Worm (Caenorhabditis elegans) whole organism, L1 larva: Measurements from ENCODE around the gene C01G10.17.
"Not testable (repeated sequence)": the region's sequence is repeated elsewhere in the genome, so short reads cannot be mapped to it uniquely, and the experiment has no call there.

Experiments
- C04F5.9 ChIP-seq: sonication (generic microtip); optimal IDR thresholded peaks from 2 replicates; lab custom pipeline; 2016; ENCODE audit warnings: missing genetic modification characterization, missing compliant biosample characterization
- C16A3.4 ChIP-seq: fragments of 150-350 bp; optimal IDR thresholded peaks from 2 replicates; lab custom pipeline; 2014; ENCODE audit warnings: missing biosample characterization, missing genetic modification characterization
- F16B12.6 ChIP-seq: fragments of 150-350 bp; optimal IDR thresholded peaks from 2 replicates; lab custom pipeline; 2014; ENCODE audit warnings: missing biosample characterization, missing genetic modification characterization
- Y116A8C.19 ChIP-seq: sonication (generic microtip); optimal IDR thresholded peaks from 2 replicates; lab custom pipeline; 2016; ENCODE audit warnings: missing compliant biosample characterization, missing genetic modification characterization, borderline replicate concordance
- aha-1 ChIP-seq: fragments of 150-350 bp; optimal IDR thresholded peaks from 2 replicates; lab custom pipeline; 2014; ENCODE audit warnings: missing biosample characterization, missing genetic modification characterization
- aly-2 ChIP-seq: fragments of 150-350 bp; optimal IDR thresholded peaks from 2 replicates; lab custom pipeline; 2014; ENCODE audit warnings: missing biosample characterization, missing genetic modification characterization
- ceh-63 ChIP-seq: fragments of 200-800 bp; sonication (Bioruptor generic); optimal IDR thresholded peaks from 2 replicates; lab custom pipeline; 2018; ENCODE audit warnings: mild to moderate bottlenecking, missing genetic modification characterization, missing compliant biosample characterization
- ces-1 ChIP-seq: fragments of 150-350 bp; optimal IDR thresholded peaks from 2 replicates; lab custom pipeline; 2014; ENCODE audit warnings: missing biosample characterization, missing genetic modification reagents, missing genetic modification characterization
- dpl-1 ChIP-seq, 3 experiments: fragments of 150-350 bp in 2 of 3; sonication (generic microtip) in 1 of 3; optimal IDR thresholded peaks; 2 replicates each; lab custom pipeline; 2014 to 2017; ENCODE audit warnings: missing biosample characterization in 3 of 3, missing genetic modification characterization in 3 of 3, missing genetic modification reagents in 3 of 3
- egl-13 ChIP-seq: sonication (generic microtip); optimal IDR thresholded peaks from 2 replicates; lab custom pipeline; 2016; ENCODE audit warnings: missing genotype, missing genetic modification reagents, missing genetic modification characterization, missing compliant biosample characterization
- egl-27 ChIP-seq, 2 experiments: fragments of 150-350 bp in 1 of 2; sonication (generic microtip); optimal IDR thresholded peaks; 3 replicates each; lab custom pipeline; 2017 to 2018; ENCODE audit warnings: missing biosample characterization in 2 of 2, missing genetic modification characterization in 2 of 2, missing genetic modification reagents in 2 of 2
- elt-2 ChIP-seq: sonication (generic microtip); optimal IDR thresholded peaks from 2 replicates; lab custom pipeline; 2016; ENCODE audit warnings: missing genetic modification characterization, mild to moderate bottlenecking, inconsistent platforms, missing compliant biosample characterization, missing genetic modification reagents
- fkh-10 ChIP-seq: sonication (generic microtip); optimal IDR thresholded peaks from 2 replicates; lab custom pipeline; 2017; ENCODE audit warnings: missing biosample characterization, missing genetic modification reagents, missing genetic modification characterization
- hpl-2 ChIP-seq: fragments of 150-350 bp; optimal IDR thresholded peaks from 2 replicates; lab custom pipeline; 2014; ENCODE audit warnings: missing biosample characterization, missing genetic modification reagents, missing genetic modification characterization
- lin-13 ChIP-seq: fragments of 150-350 bp; optimal IDR thresholded peaks from 2 replicates; lab custom pipeline; 2014; ENCODE audit warnings: missing biosample characterization, missing genetic modification reagents, missing genetic modification characterization
- lin-15B ChIP-seq: fragments of 150-350 bp; sonication (generic microtip); optimal IDR thresholded peaks from 3 replicates; lab custom pipeline; 2014; ENCODE audit warnings: missing biosample characterization, missing genetic modification characterization
- mef-2 ChIP-seq: fragments of 150-350 bp; optimal IDR thresholded peaks from 2 replicates; lab custom pipeline; 2014; ENCODE audit warnings: missing biosample characterization, missing genetic modification characterization
- mep-1 ChIP-seq: fragments of 150-350 bp; optimal IDR thresholded peaks from 2 replicates; lab custom pipeline; 2014; ENCODE audit warnings: missing biosample characterization, missing genetic modification characterization
- nhr-11 ChIP-seq: fragments of 150-350 bp; optimal IDR thresholded peaks from 2 replicates; lab custom pipeline; 2014; ENCODE audit warnings: missing biosample characterization, missing genetic modification characterization
- nhr-12 ChIP-seq: sonication (generic microtip); optimal IDR thresholded peaks from 2 replicates; lab custom pipeline; 2017; ENCODE audit warnings: missing biosample characterization, missing genetic modification characterization
- nhr-47 ChIP-seq: sonication (generic microtip); optimal IDR thresholded peaks from 2 replicates; lab custom pipeline; 2016; ENCODE audit warnings: mild to moderate bottlenecking, missing genetic modification characterization, moderate library complexity, missing compliant biosample characterization
- nhr-71 ChIP-seq: sonication (generic microtip); optimal IDR thresholded peaks from 2 replicates; lab custom pipeline; 2016; ENCODE audit warnings: mild to moderate bottlenecking, missing genetic modification characterization, moderate library complexity, missing compliant biosample characterization
- nhr-77 ChIP-seq: fragments of 150-350 bp; optimal IDR thresholded peaks from 2 replicates; lab custom pipeline; 2014; ENCODE audit warnings: missing biosample characterization, missing genetic modification characterization
- nhr-85 ChIP-seq: sonication (generic microtip); peaks from one replicate; lab custom pipeline; 2016; ENCODE audit warnings: missing genetic modification characterization, inconsistent platforms, missing compliant biosample characterization
- nhr-90 ChIP-seq: sonication (generic microtip); optimal IDR thresholded peaks from 2 replicates; lab custom pipeline; 2016; ENCODE audit warnings: mild to moderate bottlenecking, missing genetic modification characterization, missing compliant biosample characterization; ENCODE audit not compliant: poor library complexity
- sup-37 ChIP-seq: fragments of 200-800 bp; sonication (Bioruptor generic); optimal IDR thresholded peaks from 2 replicates; lab custom pipeline; 2018; ENCODE audit warnings: mild to moderate bottlenecking, missing genetic modification characterization, missing compliant biosample characterization
- tlp-1 ChIP-seq: fragments of 150-350 bp; optimal IDR thresholded peaks from 2 replicates; lab custom pipeline; 2014; ENCODE audit warnings: missing biosample characterization, missing genetic modification characterization
- unc-130 ChIP-seq: fragments of 150-350 bp; optimal IDR thresholded peaks from 2 replicates; lab custom pipeline; 2017; ENCODE audit warnings: missing biosample characterization, missing genetic modification characterization, inconsistent platforms
- unc-62 ChIP-seq: fragments of 150-350 bp; optimal IDR thresholded peaks from 2 replicates; lab custom pipeline; 2014; ENCODE audit warnings: missing biosample characterization, missing genetic modification reagents, missing genetic modification characterization
- unc-86 ChIP-seq: sonication (generic microtip); optimal IDR thresholded peaks from 2 replicates; lab custom pipeline; 2016; ENCODE audit warnings: missing genetic modification characterization, missing compliant biosample characterization
- unc-98 ChIP-seq: fragments of 200-800 bp; sonication (Bioruptor generic); IDR thresholded peaks from 2 replicates; pipeline ENCODE4 v1.3.6; 2022; ENCODE audit warnings: missing genetic modification characterization, missing compliant biosample characterization
- xbp-1 ChIP-seq: sonication (generic microtip); optimal IDR thresholded peaks from 2 replicates; lab custom pipeline; 2016; ENCODE audit warnings: missing genetic modification characterization, missing compliant biosample characterization
- zag-1 ChIP-seq: fragments of 150-350 bp; optimal IDR thresholded peaks from 2 replicates; lab custom pipeline; 2014; ENCODE audit warnings: missing biosample characterization, missing genetic modification characterization

Gene C01G10.17

DNA sequence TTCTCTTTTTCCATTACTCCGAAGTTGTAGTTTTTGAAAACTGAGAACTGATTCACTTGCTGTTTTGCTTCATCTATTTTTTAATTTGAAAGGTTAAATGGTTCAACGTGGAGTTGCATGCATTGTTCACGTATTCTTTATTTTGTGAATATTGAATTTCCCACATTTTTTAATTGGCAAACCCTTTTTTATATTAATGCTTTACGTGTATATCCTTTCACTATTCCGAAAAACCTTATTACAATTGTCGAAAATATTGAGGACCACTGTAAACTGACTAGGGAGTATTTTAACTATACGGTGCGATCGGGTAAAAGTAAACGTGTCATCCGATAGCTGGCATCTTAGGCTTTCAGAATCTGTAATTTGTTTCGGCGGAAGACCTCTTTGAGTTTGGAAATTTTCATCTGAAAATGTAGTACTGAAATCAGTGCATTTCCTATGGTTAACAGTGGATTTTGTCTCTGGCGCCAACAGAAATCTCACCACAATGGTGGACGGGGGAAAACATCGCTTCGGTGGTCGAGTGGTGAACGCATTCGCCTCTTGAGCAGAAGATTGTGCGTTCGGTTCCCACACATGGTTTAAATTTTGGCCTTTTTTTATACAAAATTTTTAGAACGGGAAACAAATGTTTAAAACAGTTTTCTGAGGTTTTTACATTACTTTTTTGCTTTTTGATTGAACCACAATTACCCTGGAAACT is 15.5 kb downstream of the C01G10.17 start, which contains the start of gene C01G10.14:
C01G10.14 (minus strand) TSS at position 51 of the 706 bp plus-strand sequence.
- TF ChIP-seq aha-1; ces-1 (GFP tag; lab: Kevin White, UChicago); dpl-1 (GFP tag; optimal IDR thresholded peaks at IDR 0.05; lab: Kevin White, UChicago): not testable (repeated sequence)

DNA sequence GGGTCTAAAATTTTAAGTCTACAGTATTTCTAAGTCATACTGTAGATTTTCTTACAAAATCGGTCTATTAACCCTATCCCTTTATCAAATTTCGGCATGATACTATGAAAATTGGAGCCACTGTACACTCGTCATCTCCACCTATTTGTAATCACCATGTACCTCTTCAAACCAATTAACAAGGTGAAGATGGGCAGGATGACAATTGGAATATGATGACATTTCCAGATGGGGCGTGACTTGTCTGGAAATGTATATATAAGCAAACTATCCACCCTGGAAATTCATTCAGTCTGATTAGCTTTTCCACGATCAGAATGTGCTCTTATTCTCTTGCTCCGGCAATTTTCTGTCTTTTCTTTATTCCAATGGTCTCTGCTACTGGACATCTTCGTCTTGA is 18.7 kb downstream of the C01G10.17 start, which contains the start of gene Y75B12A.2:
Y75B12A.2 (plus strand) TSS at position 301 of the 400 bp plus-strand sequence.
- TF ChIP-seq unc-130 (tag; lab: Kevin White, UChicago) = no peak
- no peak for TF ChIP-seq C16A3.4
- TF ChIP-seq F16B12.6 (tag; lab: Kevin White, UChicago) = no peak
- TF ChIP-seq lin-15B (tag; lab: Kevin White, UChicago) = no peak
- TF ChIP-seq nhr-85 (tag; lab: Kevin White, UChicago) = no peak
- TF ChIP-seq xbp-1 = no peak
- TF ChIP-seq nhr-12 (tag; lab: Kevin White, UChicago) = no peak
- TF ChIP-seq aly-2 = no peak
- TF ChIP-seq nhr-90 (tag; lab: Kevin White, UChicago) = no peak
- TF ChIP-seq unc-86 (tag; lab: Kevin White, UChicago) = no peak
- TF ChIP-seq egl-13 (tag; lab: Kevin White, UChicago) = no peak
- no peak for TF ChIP-seq Y116A8C.19 (tag; lab: Kevin White, UChicago)
- no peak for TF ChIP-seq nhr-11
- no peak for TF ChIP-seq nhr-71 (tag; lab: Kevin White, UChicago)
- TF ChIP-seq lin-13 (GFP tag; lab: Kevin White, UChicago) = no peak
- TF ChIP-seq mef-2 = no peak
- no peak for TF ChIP-seq tlp-1 (tag; lab: Kevin White, UChicago)
- TF ChIP-seq aha-1 = no peak
- TF ChIP-seq, all 84 proteins: peak for 0

DNA sequence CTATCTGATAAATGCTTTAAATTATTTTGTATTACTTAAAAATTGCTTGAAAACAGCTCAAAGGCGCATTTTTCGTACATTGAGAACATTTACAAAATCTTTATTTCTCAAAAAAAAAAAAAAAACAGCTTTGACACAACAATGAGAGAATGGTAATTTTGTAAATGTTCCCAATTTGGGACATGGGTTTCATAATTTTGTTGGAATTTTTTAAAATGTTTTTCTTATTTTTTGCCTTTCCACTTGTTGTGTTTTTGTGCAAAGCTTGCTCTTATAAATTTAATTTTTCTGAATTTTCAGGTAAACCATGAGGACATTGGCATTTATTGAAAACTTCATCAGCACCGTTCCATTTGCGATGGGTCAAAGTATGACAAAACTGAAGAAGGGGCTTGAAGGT is 21.1 kb downstream of the C01G10.17 start, which contains the start of gene T01G5.7:
T01G5.7 (plus strand) TSS at position 301 of the 400 bp plus-strand sequence.
- TF ChIP-seq mef-2 (no peak), C04F5.9 (tag; lab: Kevin White, UChicago) (no peak), nhr-77 (tag; lab: Kevin White, UChicago) (no peak), unc-86 (tag; lab: Kevin White, UChicago) (no peak), aly-2 (no peak), dpl-1 (GFP tag; optimal IDR thresholded peaks at IDR 0.05; lab: Kevin White, UChicago) (no peak), unc-98 (no peak), nhr-85 (tag; lab: Kevin White, UChicago) (no peak), hpl-2 (no peak)

- TF ChIP-seq nhr-77 (tag; lab: Kevin White, UChicago) (no peak), C04F5.9 (tag; lab: Kevin White, UChicago) (no peak), aha-1 (no peak), ceh-63 (GFP tag; lab: Kevin White, UChicago) (no peak), nhr-90 (tag; lab: Kevin White, UChicago) (no peak), elt-2 (tag; lab: Kevin White, UChicago) (no peak), fkh-10 (no peak), mef-2 (no peak), nhr-71 (tag; lab: Kevin White, UChicago) (no peak), sup-37 (no peak), zag-1 (tag; lab: Kevin White, UChicago) (no peak), mep-1 (tag; lab: Kevin White, UChicago) (no peak), nhr-47 (tag; lab: Kevin White, UChicago) (no peak)
Observed at ce11 chrV:15113992-15114391, 23.4 kb downstream of the C01G10.17 start, which contains the start of gene T01G5.6. Gene T01G5.6 (minus strand): TSS chrV:15114092.

DNA sequence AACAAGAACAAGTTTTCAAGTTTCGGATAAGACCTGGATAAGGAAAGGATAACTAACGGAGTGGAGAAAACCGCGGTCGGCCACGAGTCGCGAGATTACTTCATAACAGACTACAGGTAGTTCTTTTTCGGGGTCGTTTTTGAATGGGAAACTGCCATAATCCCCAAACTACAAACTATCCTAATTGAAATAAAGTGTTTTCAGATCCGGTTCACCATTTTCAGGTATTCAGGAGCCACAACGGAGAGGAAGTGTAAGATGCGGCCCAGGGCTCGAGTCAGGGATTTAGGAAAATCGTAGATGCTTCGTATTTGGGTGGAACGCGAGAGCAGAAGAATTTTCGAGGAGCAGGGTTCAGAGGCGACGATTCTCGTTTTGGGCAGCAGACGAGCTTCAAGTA is 25.4 kb downstream of the C01G10.17 start, which contains the start of gene T01G5.8:
T01G5.8 (plus strand) TSS at position 301 of the 400 bp plus-strand sequence.
- not testable (repeated sequence) for TF ChIP-seq tlp-1 (tag; lab: Kevin White, UChicago); unc-62; egl-27 (tag; optimal IDR thresholded peaks at IDR 0.05; lab: Kevin White, UChicago)
